Fruit fly (Drosophila melanogaster) whole organism, pupa: ENCODE measurements around the gene CG18476.

Experiments
- CG10348 ChIP-seq: fragments of 200-800 bp; sonication (Bioruptor generic); IDR thresholded peaks from 2 replicates; pipeline ENCODE4 v1.3.6; 2022; ENCODE audit warnings: missing biosample characterization, missing genetic modification characterization
- CG12605 ChIP-seq: fragments of 200-800 bp; sonication (Bioruptor generic); IDR thresholded peaks from 2 replicates; pipeline ENCODE4 v1.3.6; 2022; ENCODE audit warnings: missing biosample characterization, missing genetic modification characterization
- CG13204 ChIP-seq: fragments of 200-800 bp; sonication (Bioruptor generic); optimal IDR thresholded peaks from 2 replicates; lab custom pipeline; 2018; ENCODE audit warnings: missing biosample characterization, mild to moderate bottlenecking, missing genetic modification characterization, moderate library complexity
- CG14655 ChIP-seq: fragments of 200-800 bp; sonication (Bioruptor generic); optimal IDR thresholded peaks from 3 replicates; lab custom pipeline; 2017; ENCODE audit warnings: mild to moderate bottlenecking, missing biosample characterization, missing genetic modification reagents, missing genetic modification characterization
- CG15710 ChIP-seq: fragments of 200-800 bp; sonication (Bioruptor generic); optimal IDR thresholded peaks from 2 replicates; lab custom pipeline; 2018; ENCODE audit warnings: missing biosample characterization, mild to moderate bottlenecking, missing genetic modification characterization, moderate library complexity
- CG17806 ChIP-seq: fragments of 200-800 bp; sonication (Bioruptor generic); optimal IDR thresholded peaks from 2 replicates; lab custom pipeline; 2018; ENCODE audit warnings: missing biosample characterization, mild to moderate bottlenecking, missing genetic modification characterization, moderate library complexity
- CG32121 ChIP-seq: fragments of 200-800 bp; sonication (Bioruptor generic); IDR thresholded peaks from 2 replicates; pipeline ENCODE4 v1.3.6; 2022; ENCODE audit warnings: missing biosample characterization, missing genetic modification characterization
- CG34367 ChIP-seq: fragments of 200-800 bp; sonication (Bioruptor generic); optimal IDR thresholded peaks from 2 replicates; lab custom pipeline; 2018; ENCODE audit warnings: missing biosample characterization, mild to moderate bottlenecking, missing genetic modification characterization
- CG4496 ChIP-seq: fragments of 200-800 bp; sonication (Bioruptor generic); IDR thresholded peaks from 3 replicates; pipeline ENCODE4 v1.3.6; 2022; ENCODE audit warnings: missing biosample characterization, missing genetic modification characterization
- CG8159 ChIP-seq: fragments of 200-800 bp; sonication (Bioruptor generic); optimal IDR thresholded peaks from 3 replicates; lab custom pipeline; 2018; ENCODE audit warnings: missing biosample characterization, mild to moderate bottlenecking, missing genetic modification characterization, moderate library complexity
- CG8301 ChIP-seq: fragments of 200-800 bp; sonication (Bioruptor generic); optimal IDR thresholded peaks from 2 replicates; lab custom pipeline; 2018; ENCODE audit warnings: missing biosample characterization, mild to moderate bottlenecking, missing genetic modification characterization
- CG9948 ChIP-seq: fragments of 200-800 bp; sonication (Bioruptor generic); optimal IDR thresholded peaks from 2 replicates; lab custom pipeline; 2018; ENCODE audit warnings: missing biosample characterization, mild to moderate bottlenecking, missing genetic modification characterization, moderate library complexity
- D1 ChIP-seq: fragments of 200-800 bp; sonication (Bioruptor generic); optimal IDR thresholded peaks from 2 replicates; lab custom pipeline; 2018; ENCODE audit warnings: missing biosample characterization, mild to moderate bottlenecking, missing genetic modification characterization, moderate library complexity
- EcR ChIP-seq: fragments of 200-800 bp; sonication (Bioruptor generic); optimal IDR thresholded peaks from 3 replicates; lab custom pipeline; 2019; ENCODE audit warnings: missing biosample characterization, missing genetic modification characterization, mild to moderate bottlenecking, moderate library complexity, missing genetic modification reagents
- Ets98B ChIP-seq: fragments of 200-800 bp; sonication (Bioruptor generic); IDR thresholded peaks from 2 replicates; pipeline ENCODE4 v1.3.6; 2022; ENCODE audit warnings: missing biosample characterization, missing genetic modification characterization
- Pif1A ChIP-seq: fragments of 200-800 bp; sonication (Bioruptor generic); optimal IDR thresholded peaks from 3 replicates; lab custom pipeline; 2016; ENCODE audit warnings: missing biosample characterization, missing genetic modification characterization
- Pif1B ChIP-seq: fragments of 200-800 bp; sonication (Bioruptor generic); optimal IDR thresholded peaks from 3 replicates; lab custom pipeline; 2016; ENCODE audit warnings: missing biosample characterization, missing genetic modification characterization
- Snoo ChIP-seq: fragments of 200-800 bp; sonication (Bioruptor generic); optimal IDR thresholded peaks from 3 replicates; lab custom pipeline; 2017; ENCODE audit warnings: missing biosample characterization, mild to moderate bottlenecking, missing genetic modification characterization, inconsistent platforms
- fd96Ca ChIP-seq: fragments of 200-800 bp; sonication (Bioruptor generic); IDR thresholded peaks from 3 replicates; pipeline ENCODE4 v1.3.6; 2022; ENCODE audit warnings: missing biosample characterization, missing genetic modification characterization
- gl ChIP-seq: fragments of 200-800 bp; sonication (Bioruptor generic); optimal IDR thresholded peaks from 2 replicates; lab custom pipeline; 2018; ENCODE audit warnings: missing biosample characterization, mild to moderate bottlenecking, missing genetic modification characterization
- rn ChIP-seq: fragments of 200-800 bp; sonication (Bioruptor generic); IDR thresholded peaks from 2 replicates; pipeline ENCODE4 v1.3.6; 2022; ENCODE audit warnings: missing biosample characterization, missing genetic modification characterization

Gene CG18476

dm6 chr3R:11678016-11678415, at the start of gene CG18476:
TSS of gene CG18476 (minus strand) at chr3R:11678116.
- peak; percentile 95 for TF ChIP-seq CG8159 (tag; lab: Kevin White, UChicago)
- TF ChIP-seq CG4496 (GFP tag; lab: Robert Waterston, UW), result peak; percentile 97
- peak; percentile 95 for TF ChIP-seq CG12605 (GFP tag; lab: Robert Waterston, UW)
- TF ChIP-seq Snoo (tag; lab: Kevin White, UChicago), result peak; percentile 91
- no peak for TF ChIP-seq Pif1B (GFP tag; lab: Kevin White, UChicago)
- TF ChIP-seq CG8301 (tag; lab: Kevin White, UChicago), result peak; percentile 92
- TF ChIP-seq D1 (tag; lab: Kevin White, UChicago), result no peak
- peak; percentile 92 for TF ChIP-seq CG14655 (GFP tag; lab: Kevin White, UChicago)
- TF ChIP-seq CG15710 (tag; lab: Kevin White, UChicago), result peak; percentile 95
- TF ChIP-seq Pif1A (GFP tag; lab: Kevin White, UChicago), result no peak
- peak; percentile 92 for TF ChIP-seq CG9948
- peak; percentile 95 for TF ChIP-seq Ets98B (GFP tag; lab: Robert Waterston, UW)
- peak; percentile 84 for TF ChIP-seq rn (GFP tag; lab: Robert Waterston, UW)
- TF ChIP-seq EcR (GFP tag; lab: Kevin White, UChicago), result no peak
- peak; percentile 96 for TF ChIP-seq CG17806 (tag; lab: Kevin White, UChicago)
- TF ChIP-seq CG10348 (GFP tag; lab: Robert Waterston, UW), result peak; percentile 74; the same call in 1 of the 2 replicates
- peak; percentile 91 for TF ChIP-seq CG34367 (tag; lab: Kevin White, UChicago)
- TF ChIP-seq gl (tag; lab: Kevin White, UChicago), result peak; percentile 83
- peak; percentile 96 for TF ChIP-seq CG32121 (GFP tag; lab: Robert Waterston, UW)
- no peak for TF ChIP-seq CG13204
- no peak for TF ChIP-seq fd96Ca (GFP tag; lab: Robert Waterston, UW)

DNA sequence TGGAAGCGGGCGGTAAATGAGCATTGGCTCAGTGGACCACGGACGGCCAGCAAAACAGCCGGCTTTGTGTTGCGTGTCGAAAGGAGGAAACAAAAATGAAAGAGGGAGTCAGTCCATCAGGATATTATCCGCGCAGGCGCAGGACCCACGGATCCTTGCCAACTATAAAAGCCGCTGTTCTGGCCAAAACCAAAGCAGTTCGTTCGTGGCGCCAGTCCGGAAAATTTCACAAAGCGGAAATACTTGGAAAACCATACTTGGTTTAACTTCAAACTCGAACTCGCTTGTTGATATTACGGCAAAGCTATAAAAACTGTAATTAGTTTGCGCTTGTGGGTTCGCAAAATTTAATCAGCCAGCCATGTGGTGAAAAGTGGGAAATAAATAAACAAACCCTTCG, 43.7 kb upstream of the CG18476 start, which contains the start of gene CG12594:
Gene CG12594, plus strand, starts transcription at position 142 of the 400 bp plus-strand sequence.
- TF ChIP-seq Ets98B (GFP tag; lab: Robert Waterston, UW) (no peak), fd96Ca (GFP tag; lab: Robert Waterston, UW) (no peak), CG34367 (tag; lab: Kevin White, UChicago) (no peak), gl (tag; lab: Kevin White, UChicago) (no peak), CG8301 (tag; lab: Kevin White, UChicago) (no peak), rn (GFP tag; lab: Robert Waterston, UW) (no peak), CG13204 (no peak), CG10348 (GFP tag; lab: Robert Waterston, UW) (no peak), CG14655 (GFP tag; lab: Kevin White, UChicago) (no peak), Snoo (tag; lab: Kevin White, UChicago) (no peak), CG4496 (GFP tag; lab: Robert Waterston, UW) (no peak), CG9948 (no peak), CG8159 (tag; lab: Kevin White, UChicago) (no peak)

DNA sequence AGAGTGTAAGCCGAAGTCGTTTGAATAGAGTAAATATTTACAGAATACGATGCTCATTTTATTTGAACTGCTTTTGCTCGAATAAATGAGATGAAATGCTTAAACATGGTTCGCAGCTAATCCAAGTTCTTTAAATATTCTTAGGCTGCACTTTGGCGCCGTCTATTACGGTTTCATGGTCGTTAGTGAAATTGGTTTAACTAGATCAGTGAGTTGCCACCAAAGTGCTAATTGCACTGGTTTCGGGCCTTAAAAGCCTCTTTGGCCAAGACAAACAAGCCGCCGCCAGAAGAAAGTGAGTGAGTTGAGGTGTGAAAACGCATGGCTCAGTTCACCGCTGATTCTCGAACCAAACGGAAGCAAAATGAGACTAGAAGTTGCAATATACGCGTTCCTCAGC, 33.5 kb upstream of the CG18476 start, which contains the start of gene CG14720:
Gene CG14720, plus strand, starts transcription at position 301 of the 400 bp plus-strand sequence.
- TF ChIP-seq CG4496 (GFP tag; lab: Robert Waterston, UW) (no peak), EcR (GFP tag; lab: Kevin White, UChicago) (no peak), CG8159 (tag; lab: Kevin White, UChicago) (no peak), CG14655 (GFP tag; lab: Kevin White, UChicago) (no peak), CG17806 (tag; lab: Kevin White, UChicago) (no peak), D1 (tag; lab: Kevin White, UChicago) (no peak), Pif1A (GFP tag; lab: Kevin White, UChicago) (no peak), Pif1B (GFP tag; lab: Kevin White, UChicago) (no peak), CG8301 (tag; lab: Kevin White, UChicago) (no peak), Ets98B (GFP tag; lab: Robert Waterston, UW) (no peak), CG10348 (GFP tag; lab: Robert Waterston, UW) (no peak), gl (tag; lab: Kevin White, UChicago) (no peak), CG32121 (GFP tag; lab: Robert Waterston, UW) (no peak), Snoo (tag; lab: Kevin White, UChicago) (no peak), fd96Ca (GFP tag; lab: Robert Waterston, UW) (no peak), CG15710 (tag; lab: Kevin White, UChicago) (no peak), CG9948 (no peak), CG13204 (no peak), CG34367 (tag; lab: Kevin White, UChicago) (no peak)

DNA sequence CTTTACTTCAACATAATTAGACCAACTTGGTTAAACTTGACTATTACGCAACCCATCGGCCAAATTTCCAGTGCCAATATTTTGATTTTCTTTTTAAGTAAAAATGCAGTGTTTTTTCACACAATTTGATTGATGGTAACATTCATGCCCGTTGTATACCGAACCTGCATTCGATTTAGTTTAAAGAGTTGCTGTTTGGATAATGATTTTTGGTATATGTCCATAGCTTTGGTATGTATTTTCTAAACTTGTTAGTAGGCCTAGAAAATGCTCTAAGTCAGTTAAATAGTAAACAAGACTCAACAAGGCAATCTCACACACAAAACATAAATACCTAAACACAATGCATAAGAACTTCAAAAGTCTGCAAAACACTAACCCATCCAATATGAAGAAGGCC, 25.8 kb upstream of the CG18476 start, which contains the start of gene I-t:
Gene I-t, plus strand, starts transcription at position 301 of the 400 bp plus-strand sequence.
- TF ChIP-seq D1 (tag; lab: Kevin White, UChicago) (no peak), Pif1B (GFP tag; lab: Kevin White, UChicago) (no peak), CG8159 (tag; lab: Kevin White, UChicago) (no peak), Pif1A (GFP tag; lab: Kevin White, UChicago) (no peak), CG9948 (no peak), Ets98B (GFP tag; lab: Robert Waterston, UW) (no peak)

dm6 chr3R:11700314-11700713, 22.4 kb upstream of the CG18476 start, which contains the start of gene CG14718:
TSS of gene CG14718 (plus strand) at chr3R:11700614.
- no peak for TF ChIP-seq Pif1A (GFP tag; lab: Kevin White, UChicago)
- TF ChIP-seq CG9948, result no peak
- no peak for TF ChIP-seq Ets98B (GFP tag; lab: Robert Waterston, UW)
- TF ChIP-seq gl (tag; lab: Kevin White, UChicago), result no peak
- no peak for TF ChIP-seq fd96Ca (GFP tag; lab: Robert Waterston, UW)
- TF ChIP-seq CG4496 (GFP tag; lab: Robert Waterston, UW), result no peak
- TF ChIP-seq Snoo (tag; lab: Kevin White, UChicago), result no peak
- no peak for TF ChIP-seq EcR (GFP tag; lab: Kevin White, UChicago)
- TF ChIP-seq rn (GFP tag; lab: Robert Waterston, UW), result no peak
- no peak for TF ChIP-seq CG13204
- TF ChIP-seq CG34367 (tag; lab: Kevin White, UChicago), result no peak
- no peak for TF ChIP-seq CG32121 (GFP tag; lab: Robert Waterston, UW)
- no peak for TF ChIP-seq CG17806 (tag; lab: Kevin White, UChicago)
- no peak for TF ChIP-seq CG15710 (tag; lab: Kevin White, UChicago)
- no peak for TF ChIP-seq CG8301 (tag; lab: Kevin White, UChicago)
- TF ChIP-seq CG12605 (GFP tag; lab: Robert Waterston, UW), result no peak
- TF ChIP-seq CG14655 (GFP tag; lab: Kevin White, UChicago), result no peak
- no peak for TF ChIP-seq D1 (tag; lab: Kevin White, UChicago)
- TF ChIP-seq Pif1B (GFP tag; lab: Kevin White, UChicago), result no peak
